Fruit fly (Drosophila melanogaster): ENCODE measurements around the gene mura.
A peak's percentile ranks its signal among the peaks of the same experiment; 100 is the strongest.

The mura gene

dm6 chr3R:9573812-9574587 lies 22.4 kb upstream of the mura start, which contains the start of gene CG9399 (continued):
- peak; percentile 98 for TF ChIP-seq CG32772 (GFP tag; IDR thresholded peaks at IDR 0.05)
- peak; percentile 27; the same call in 1 of the 2 replicates for TF ChIP-seq CG13287 (GFP tag; IDR thresholded peaks at IDR 0.05; ENCODE audit: partially characterized antibody)
- TF ChIP-seq CG4854 (GFP tag; optimal IDR thresholded peaks at IDR 0.05) = peak; percentile 91
- TF ChIP-seq nom (GFP tag; optimal IDR thresholded peaks at IDR 0.05) = peak; percentile 85
- peak; percentile 78 for TF ChIP-seq Jarid2 (GFP tag; optimal IDR thresholded peaks at IDR 0.05)
- TF ChIP-seq wek (GFP tag; optimal IDR thresholded peaks at IDR 0.05) = peak; percentile 77
- TF ChIP-seq CG18262 (tag; optimal IDR thresholded peaks at IDR 0.05) = peak; percentile 97
- TF ChIP-seq CG6683 (GFP tag; optimal IDR thresholded peaks at IDR 0.05) = peak; percentile 86
- TF ChIP-seq caup (GFP tag; optimal IDR thresholded peaks at IDR 0.05; ENCODE audit: severe bottlenecking) = peak; percentile 95
- TF ChIP-seq gcm2 (GFP tag; optimal IDR thresholded peaks at IDR 0.05) = peak; percentile 96
- peak; percentile 75 for TF ChIP-seq Hey (tag; optimal IDR thresholded peaks at IDR 0.05)
- peak; percentile 81 for TF ChIP-seq CG10565 (GFP tag; optimal IDR thresholded peaks at IDR 0.05)
- TF ChIP-seq crp (GFP tag; optimal IDR thresholded peaks at IDR 0.05) = peak; percentile 41 to 83
- peak; percentile 93 for TF ChIP-seq nau (GFP tag; optimal IDR thresholded peaks at IDR 0.05)
- peak; percentile 87 for TF ChIP-seq CG15073 (GFP tag; optimal IDR thresholded peaks at IDR 0.05)
- peak; percentile 98 for TF ChIP-seq CG11247 (GFP tag; IDR thresholded peaks at IDR 0.05)
- TF ChIP-seq onecut (GFP tag; IDR thresholded peaks at IDR 0.05) = peak; percentile 89
- peak; percentile 95 for TF ChIP-seq CG11723 (GFP tag; optimal IDR thresholded peaks at IDR 0.05)
- TF ChIP-seq peb (GFP tag; IDR thresholded peaks at IDR 0.05) = peak; percentile 95
- TF ChIP-seq CTCF (GFP tag; optimal IDR thresholded peaks at IDR 0.05) = peak; percentile 97
- TF ChIP-seq CG2712 (tag; optimal IDR thresholded peaks at IDR 0.05) = peak; percentile 98
- TF ChIP-seq toy (GFP tag; IDR thresholded peaks at IDR 0.05) = peak; percentile 89
- peak; percentile 96 for TF ChIP-seq CG1529 (GFP tag; optimal IDR thresholded peaks at IDR 0.05)
- peak; percentile 98 for TF ChIP-seq dysf (GFP tag; IDR thresholded peaks at IDR 0.05)
- TF ChIP-seq klu (GFP tag; IDR thresholded peaks at IDR 0.05) = peak; percentile 95
- TF ChIP-seq stc (GFP tag; IDR thresholded peaks at IDR 0.05) = peak; percentile 97
- peak; percentile 90 for TF ChIP-seq Bdp1 (GFP tag; optimal IDR thresholded peaks at IDR 0.05)
- peak; percentile 97 for TF ChIP-seq gce (GFP tag; IDR thresholded peaks at IDR 0.05)
- peak; percentile 98 for TF ChIP-seq row (GFP tag; IDR thresholded peaks at IDR 0.05)
- TF ChIP-seq cato (GFP tag; optimal IDR thresholded peaks at IDR 0.05; ENCODE audit: borderline replicate concordance) = peak; percentile 97
- TF ChIP-seq CG31388 (GFP tag; optimal IDR thresholded peaks at IDR 0.05) = peak; percentile 91
- peak; percentile 93 for TF ChIP-seq CG12744 (GFP tag; optimal IDR thresholded peaks at IDR 0.05)
- TF ChIP-seq CG5953 (GFP tag; IDR thresholded peaks at IDR 0.05) = peak; percentile 98
- peak; percentile 96 for TF ChIP-seq CG2678 (tag; optimal IDR thresholded peaks at IDR 0.05)
- peak; percentile 35; the same call in 1 of the 4 replicates for TF ChIP-seq Dll (GFP tag; IDR thresholded peaks at IDR 0.05; ENCODE audit: partially characterized antibody)
- peak; percentile 90 for TF ChIP-seq MBD-R2 (GFP tag; IDR thresholded peaks at IDR 0.05)
- peak; percentile 99 for TF ChIP-seq vvl (GFP tag; IDR thresholded peaks at IDR 0.05)
- peak; percentile 83 for TF ChIP-seq CG13624 (GFP tag; optimal IDR thresholded peaks at IDR 0.05)
- peak; percentile 90 for TF ChIP-seq slp2 (GFP tag; optimal IDR thresholded peaks at IDR 0.05)
- TF ChIP-seq slbo (GFP tag; IDR thresholded peaks at IDR 0.05) = peak; percentile 99
- peak; percentile 90 for TF ChIP-seq CG12219 (GFP tag; optimal IDR thresholded peaks at IDR 0.05)
- 0 out of 3 replicates have a peak, but pooled peaks have one; percentile 38 for TF ChIP-seq HLH4C (GFP tag; IDR thresholded peaks at IDR 0.05; ENCODE audit: partially characterized antibody)
- peak; percentile 98 for TF ChIP-seq ttk (GFP tag; IDR thresholded peaks at IDR 0.05)
- TF ChIP-seq pnt (GFP tag; optimal IDR thresholded peaks at IDR 0.05) = peak; percentile 92
- TF ChIP-seq Usf (GFP tag; optimal IDR thresholded peaks at IDR 0.05) = peak; percentile 94
- TF ChIP-seq dan (GFP tag; IDR thresholded peaks at IDR 0.05) = peak; percentile 85
- TF ChIP-seq Mad (GFP tag; optimal IDR thresholded peaks at IDR 0.05) = peak; percentile 98
- TF ChIP-seq CG17328 (GFP tag; IDR thresholded peaks at IDR 0.05) = peak; percentile 98
- TF ChIP-seq CG1792 (GFP tag; optimal IDR thresholded peaks at IDR 0.05) = peak; percentile 84
- peak; percentile 94 for TF ChIP-seq vfl (GFP tag; optimal IDR thresholded peaks at IDR 0.05)
